Worm (Caenorhabditis elegans) whole organism, late embryonic: ENCODE data around the gene cyp-33C1.

Experiments used
- ceh-24 ChIP-seq: sonication (generic microtip); optimal IDR thresholded peaks from 2 replicates; lab custom pipeline; 2016; ENCODE audit warnings: mild to moderate bottlenecking, missing genetic modification characterization, missing compliant biosample characterization
- elt-2 ChIP-seq: sonication (generic microtip); optimal IDR thresholded peaks from 2 replicates; lab custom pipeline; 2016; ENCODE audit warnings: missing genetic modification reagents, missing genetic modification characterization, missing compliant biosample characterization
- fkh-10 ChIP-seq: fragments of 150-350 bp; optimal IDR thresholded peaks from 2 replicates; lab custom pipeline; 2014; ENCODE audit warnings: missing biosample characterization, missing genetic modification reagents, missing genetic modification characterization
- lim-6 ChIP-seq: sonication (generic microtip); optimal IDR thresholded peaks from 2 replicates; lab custom pipeline; 2016; ENCODE audit warnings: missing genetic modification characterization, missing compliant biosample characterization
- pat-9 ChIP-seq: fragments of 200-800 bp; sonication (Bioruptor generic); optimal IDR thresholded peaks from 2 replicates; lab custom pipeline; 2018; ENCODE audit warnings: mild to moderate bottlenecking, missing genetic modification characterization, moderate library complexity, missing compliant biosample characterization
- pqm-1 ChIP-seq: sonication (generic microtip); optimal IDR thresholded peaks from 2 replicates; lab custom pipeline; 2016; ENCODE audit warnings: missing genetic modification characterization, missing compliant biosample characterization

- TF ChIP-seq elt-2 (no peak), fkh-10 (no peak), pat-9 (no peak), pqm-1 (tag; lab: Kevin White, UChicago) (no peak), ceh-24 (tag; lab: Kevin White, UChicago) (no peak), lim-6 (tag; lab: Kevin White, UChicago) (no peak)
These were observed 12.8 kb downstream of the cyp-33C1 start, which contains the start of gene nhr-13 for ce11 chrV:2192117-2192516.
